Worm (Caenorhabditis elegans) whole organism, L4 larva: ENCODE data around the gene C15B12.4.
A peak's percentile ranks its signal among the peaks of the same experiment; 100 is the strongest.

ENCODE experiments used
- T20F7.1 ChIP-seq: fragments of 200-800 bp; sonication (Bioruptor generic); optimal IDR thresholded peaks from 2 replicates; lab custom pipeline; 2018; ENCODE audit warnings: mild to moderate bottlenecking, missing genetic modification characterization, missing compliant biosample characterization
- Y48G9A.11 ChIP-seq: fragments of 200-800 bp; sonication (Bioruptor generic); IDR thresholded peaks from 2 replicates; pipeline ENCODE4 v1.3.6; 2022; ENCODE audit warnings: missing genetic modification reagents, missing genetic modification characterization, missing compliant biosample characterization
- Y5F2A.4 ChIP-seq: fragments of 200-800 bp; sonication (Bioruptor generic); optimal IDR thresholded peaks from 2 replicates; lab custom pipeline; 2018; ENCODE audit warnings: mild to moderate bottlenecking, missing genetic modification characterization, missing compliant biosample characterization
- Y75B8A.6 ChIP-seq: fragments of 200-800 bp; sonication (Bioruptor generic); IDR thresholded peaks from 2 replicates; pipeline ENCODE4 v1.3.6; 2022; ENCODE audit warnings: missing genetic modification reagents, missing genetic modification characterization, missing compliant biosample characterization
- ama-1 ChIP-seq: fragments of 150-350 bp; optimal IDR thresholded peaks from 2 replicates; lab custom pipeline; 2014; ENCODE audit warnings: inconsistent platforms, mixed read lengths
- attf-4 ChIP-seq: sonication (generic microtip); optimal IDR thresholded peaks from 3 replicates; lab custom pipeline; 2017; ENCODE audit warnings: missing biosample characterization, missing genetic modification characterization
- ceh-20 ChIP-seq: fragments of 200-800 bp; sonication (Bioruptor generic); IDR thresholded peaks from 2 replicates; pipeline ENCODE4 v1.3.6; 2022; ENCODE audit warnings: missing genetic modification reagents, missing genetic modification characterization, missing compliant biosample characterization
- ceh-28 ChIP-seq: fragments of 150-350 bp; optimal IDR thresholded peaks from 2 replicates; lab custom pipeline; 2014; ENCODE audit warnings: missing biosample characterization, missing genetic modification reagents, missing genetic modification characterization
- ceh-32 ChIP-seq: sonication (generic microtip); optimal IDR thresholded peaks from 2 replicates; lab custom pipeline; 2016; ENCODE audit warnings: mild to moderate bottlenecking, missing genetic modification characterization, missing compliant biosample characterization; ENCODE audit not compliant: poor library complexity
- ceh-82 ChIP-seq: sonication (generic microtip); optimal IDR thresholded peaks from 2 replicates; lab custom pipeline; 2017; ENCODE audit warnings: missing biosample characterization, missing genetic modification characterization
- cey-2 ChIP-seq: sonication (generic microtip); optimal IDR thresholded peaks from 3 replicates; lab custom pipeline; 2017; ENCODE audit warnings: missing genetic modification characterization, mild to moderate bottlenecking, missing compliant biosample characterization, antibody characterized with exemption, borderline replicate concordance; ENCODE audit not compliant: insufficient read depth
- daf-19 ChIP-seq: fragments of 200-800 bp; sonication (Bioruptor generic); conservative IDR thresholded peaks from 2 replicates; pipeline ENCODE4 v1.3.6; 2022; ENCODE audit warnings: missing genetic modification characterization, missing compliant biosample characterization
- daf-8 ChIP-seq: fragments of 200-800 bp; sonication (Bioruptor generic); IDR thresholded peaks from 2 replicates; pipeline ENCODE4 v1.3.6; 2022; ENCODE audit warnings: missing genetic modification characterization, missing compliant biosample characterization
- dmd-6 ChIP-seq: fragments of 200-800 bp; sonication (Bioruptor generic); IDR thresholded peaks from 2 replicates; pipeline ENCODE4 v1.3.6; 2022; ENCODE audit warnings: missing genetic modification reagents, missing genetic modification characterization, missing compliant biosample characterization
- dmd-8 ChIP-seq: fragments of 200-800 bp; sonication (Bioruptor generic); IDR thresholded peaks from 2 replicates; pipeline ENCODE4 v1.3.6; 2022; ENCODE audit warnings: missing genetic modification characterization, missing compliant biosample characterization
- dmd-9 ChIP-seq: fragments of 200-800 bp; sonication (Bioruptor generic); IDR thresholded peaks from 2 replicates; pipeline ENCODE4 v1.3.6; 2022; ENCODE audit warnings: missing genetic modification reagents, missing genetic modification characterization, missing compliant biosample characterization
- dpl-1 ChIP-seq: fragments of 150-350 bp; optimal IDR thresholded peaks from 2 replicates; lab custom pipeline; 2014; ENCODE audit warnings: missing biosample characterization, missing genetic modification reagents, missing genetic modification characterization
- dve-1 ChIP-seq: sonication (generic microtip); optimal IDR thresholded peaks from 2 replicates; lab custom pipeline; 2017; ENCODE audit warnings: antibody characterized with exemption, mild to moderate bottlenecking, missing genetic modification characterization, missing compliant biosample characterization; ENCODE audit not compliant: insufficient read depth
- egl-27 ChIP-seq: sonication (generic microtip); optimal IDR thresholded peaks from 3 replicates; lab custom pipeline; 2017; ENCODE audit warnings: missing biosample characterization, missing genetic modification reagents, missing genetic modification characterization
- fkh-10 ChIP-seq: fragments of 150-350 bp; optimal IDR thresholded peaks from 2 replicates; lab custom pipeline; 2014; ENCODE audit warnings: missing biosample characterization, missing genetic modification reagents, missing genetic modification characterization
- fos-1 ChIP-seq: fragments of 150-350 bp; optimal IDR thresholded peaks from 2 replicates; lab custom pipeline; 2014; ENCODE audit warnings: missing biosample characterization, missing genetic modification characterization
- gei-8 ChIP-seq: fragments of 200-800 bp; sonication (Bioruptor generic); optimal IDR thresholded peaks from 2 replicates; lab custom pipeline; 2018; ENCODE audit warnings: mild to moderate bottlenecking, missing genetic modification characterization, missing compliant biosample characterization
- jun-1 ChIP-seq: fragments of 150-350 bp; optimal IDR thresholded peaks from 2 replicates; lab custom pipeline; 2014; ENCODE audit warnings: missing biosample characterization, missing genetic modification reagents, missing genetic modification characterization
- lim-7 ChIP-seq: fragments of 200-800 bp; sonication (Bioruptor generic); IDR thresholded peaks from 2 replicates; pipeline ENCODE4 v1.3.6; 2022; ENCODE audit warnings: missing genetic modification characterization, missing compliant biosample characterization
- lin-13 ChIP-seq: fragments of 150-350 bp; optimal IDR thresholded peaks from 2 replicates; lab custom pipeline; 2014; ENCODE audit warnings: missing biosample characterization, missing genetic modification reagents, missing genetic modification characterization
- lir-3 ChIP-seq: sonication (generic microtip); optimal IDR thresholded peaks from 2 replicates; lab custom pipeline; 2016; ENCODE audit warnings: mild to moderate bottlenecking, missing genetic modification characterization, missing compliant biosample characterization
- madf-5 ChIP-seq, 2 experiments: fragments of 200-800 bp; sonication (Bioruptor generic); IDR thresholded peaks; 2 replicates each; pipeline ENCODE4 v1.3.6; 2022; ENCODE audit warnings: missing compliant biosample characterization in 2 of 2, missing genetic modification characterization in 2 of 2
- madf-9 ChIP-seq: fragments of 200-800 bp; sonication (Bioruptor generic); conservative IDR thresholded peaks from 2 replicates; pipeline ENCODE4 v1.3.6; 2022; ENCODE audit warnings: missing genetic modification reagents, missing genetic modification characterization, missing compliant biosample characterization
- mdl-1 ChIP-seq, 2 experiments: fragments of 150-350 bp in 1 of 2; sonication (generic microtip) in 1 of 2; optimal IDR thresholded peaks; 2 replicates each; lab custom pipeline; 2014 to 2017; ENCODE audit warnings: missing biosample characterization in 2 of 2, missing genetic modification characterization in 2 of 2
- mes-2 ChIP-seq: sonication (generic microtip); optimal IDR thresholded peaks from 2 replicates; lab custom pipeline; 2016; ENCODE audit warnings: missing genotype, mild to moderate bottlenecking, missing genetic modification characterization, missing compliant biosample characterization; ENCODE audit not compliant: poor library complexity, severe bottlenecking
- mxl-2 ChIP-seq: fragments of 200-800 bp; sonication (Bioruptor generic); conservative IDR thresholded peaks from 2 replicates; pipeline ENCODE4 v1.3.6; 2022; ENCODE audit warnings: missing genetic modification reagents, missing genetic modification characterization, missing compliant biosample characterization
- mxl-3 ChIP-seq: fragments of 200-800 bp; sonication (Bioruptor generic); optimal IDR thresholded peaks from 2 replicates; lab custom pipeline; 2018; ENCODE audit warnings: mild to moderate bottlenecking, missing genetic modification characterization, missing compliant biosample characterization
- nhr-10 ChIP-seq: fragments of 150-350 bp; optimal IDR thresholded peaks from 2 replicates; lab custom pipeline; 2014; ENCODE audit warnings: missing biosample characterization, missing genetic modification characterization
- nhr-25 ChIP-seq: sonication (generic microtip); optimal IDR thresholded peaks from 2 replicates; lab custom pipeline; 2017; ENCODE audit warnings: missing genetic modification characterization, mild to moderate bottlenecking, missing compliant biosample characterization, antibody characterized with exemption, moderate library complexity, borderline replicate concordance; ENCODE audit not compliant: insufficient read depth
- nhr-28 ChIP-seq: fragments of 150-350 bp; optimal IDR thresholded peaks from 2 replicates; lab custom pipeline; 2014; ENCODE audit warnings: missing biosample characterization, missing genetic modification characterization
- nhr-6 ChIP-seq: fragments of 150-350 bp; optimal IDR thresholded peaks from 2 replicates; lab custom pipeline; 2014; ENCODE audit warnings: missing biosample characterization, missing genetic modification characterization
- nhr-76 ChIP-seq: fragments of 150-350 bp; optimal IDR thresholded peaks from 2 replicates; lab custom pipeline; 2014; ENCODE audit warnings: missing biosample characterization, missing genetic modification characterization
- nhr-77 ChIP-seq: fragments of 150-350 bp; optimal IDR thresholded peaks from 2 replicates; lab custom pipeline; 2014; ENCODE audit warnings: missing biosample characterization, missing genetic modification characterization
- pha-4 ChIP-seq, 2 experiments: fragments of 150-350 bp in 1 of 2; fragments of 200-800 bp in 1 of 2; sonication (Bioruptor generic) in 1 of 2; IDR thresholded peaks in 1 of 2; optimal IDR thresholded peaks in 1 of 2; 2 replicates each; pipeline versions ENCODE4 v1.3.6 to Lab custom; 2014 to 2022; ENCODE audit warnings: missing genetic modification characterization in 2 of 2, missing genetic modification reagents in 2 of 2, missing biosample characterization in 1 of 2, missing compliant biosample characterization in 1 of 2
- php-3 ChIP-seq: fragments of 200-800 bp; sonication (Bioruptor generic); IDR thresholded peaks from 2 replicates; pipeline ENCODE4 v1.3.6; 2022; ENCODE audit warnings: missing genetic modification reagents, missing genetic modification characterization, missing compliant biosample characterization
- set-16 ChIP-seq: fragments of 200-800 bp; sonication (Bioruptor generic); IDR thresholded peaks from 2 replicates; pipeline ENCODE4 v1.3.6; 2022; ENCODE audit warnings: missing genetic modification reagents, missing genetic modification characterization, missing compliant biosample characterization
- skn-1 ChIP-seq: fragments of 150-350 bp; optimal IDR thresholded peaks from 2 replicates; lab custom pipeline; 2014; ENCODE audit warnings: missing biosample characterization, missing genetic modification characterization
- snpc-4 ChIP-seq: fragments of 150-350 bp; optimal IDR thresholded peaks from 2 replicates; lab custom pipeline; 2014; ENCODE audit warnings: missing biosample characterization, missing genetic modification characterization
- spr-1 ChIP-seq: sonication (generic microtip); optimal IDR thresholded peaks from 2 replicates; lab custom pipeline; 2016; ENCODE audit warnings: mild to moderate bottlenecking, missing genetic modification characterization, missing compliant biosample characterization
- unc-130 ChIP-seq: sonication (generic microtip); optimal IDR thresholded peaks from 2 replicates; lab custom pipeline; 2016; ENCODE audit warnings: missing genetic modification reagents, missing genetic modification characterization, missing compliant biosample characterization
- unc-62 ChIP-seq, 3 experiments: fragments of 150-350 bp in 1 of 3; sonication (generic microtip); optimal IDR thresholded peaks in 2 of 3; peaks in 1 of 3; 1 replicate in 1 of 3; 2 replicates in 2 of 3; lab custom pipeline; 2014 to 2017; ENCODE audit warnings: missing biosample characterization in 3 of 3, missing genetic modification characterization in 3 of 3, missing genetic modification reagents in 3 of 3, missing genotype in 1 of 3
- zag-1 ChIP-seq: fragments of 150-350 bp; optimal IDR thresholded peaks from 2 replicates; lab custom pipeline; 2014; ENCODE audit warnings: missing biosample characterization, missing genetic modification characterization
- zfp-2 ChIP-seq: sonication (generic microtip); optimal IDR thresholded peaks from 2 replicates; lab custom pipeline; 2016; ENCODE audit warnings: mild to moderate bottlenecking, missing genetic modification characterization, missing compliant biosample characterization
- zip-11 ChIP-seq: fragments of 200-800 bp; sonication (Bioruptor generic); IDR thresholded peaks from 2 replicates; pipeline ENCODE4 v1.3.6; 2022; ENCODE audit warnings: missing genetic modification characterization, missing compliant biosample characterization

The C15B12.4 gene

ce11 chrX:6519473-6519872 lies 45.9 kb upstream of the C15B12.4 start (continued):
- TF ChIP-seq php-3 (GFP tag; lab: Robert Waterston, UW) (0 out of 2 replicates have a peak, but pooled peaks have one; percentile 21), nhr-10 (no peak), Y48G9A.11 (GFP tag; lab: Robert Waterston, UW) (no peak), zip-11 (no peak), dmd-6 (GFP tag; lab: Robert Waterston, UW) (no peak; the same call in 1 of the 2 replicates), dpl-1 (no peak), mdl-1 (tag; optimal IDR thresholded peaks at IDR 0.05; lab: Kevin White, UChicago) (peak in 1 of 2 experiments; percentile 26), nhr-28 (tag; lab: Kevin White, UChicago) (peak; percentile 6), fos-1 (no peak), zfp-2 (tag; lab: Kevin White, UChicago) (no peak), nhr-76 (tag; lab: Kevin White, UChicago) (no peak), Y5F2A.4 (GFP tag; lab: Kevin White, UChicago) (no peak), mxl-2 (GFP tag; lab: Robert Waterston, UW) (no peak), lir-3 (tag; lab: Kevin White, UChicago) (no peak), madf-9 (GFP tag; lab: Robert Waterston, UW) (no peak), mes-2 (tag; lab: Kevin White, UChicago) (no peak), dve-1 (tag; lab: Kevin White, UChicago) (peak; percentile 68), T20F7.1 (GFP tag; lab: Kevin White, UChicago) (peak; percentile 49)

ce11 chrX:6518537-6518936 lies 45.0 kb upstream of the C15B12.4 start, which contains the start of gene ets-4:
Gene ets-4 (plus strand): TSS chrX:6518883.
- TF ChIP-seq egl-27: no peak
- peak; percentile 9 for TF ChIP-seq lin-13 (GFP tag; lab: Kevin White, UChicago)
- no peak for TF ChIP-seq nhr-25 (tag; lab: Kevin White, UChicago)
- TF ChIP-seq pha-4 (GFP tag; IDR thresholded peaks at IDR 0.05; lab: Robert Waterston, UW): peak; percentile 11; the same call in 1 of the 2 replicates
- TF ChIP-seq pha-4 (tag; optimal IDR thresholded peaks at IDR 0.05; lab: Kevin White, UChicago): no peak
- TF ChIP-seq ceh-32 (tag; lab: Kevin White, UChicago): no peak
- no peak for TF ChIP-seq fkh-10 (GFP tag; lab: Kevin White, UChicago)
- peak in 1 of 2 experiments; percentile 78 for TF ChIP-seq unc-62 (GFP tag; optimal IDR thresholded peaks at IDR 0.05 in 1 of 2; lab: Kevin White, UChicago)
- TF ChIP-seq unc-62 (tag; optimal IDR thresholded peaks at IDR 0.05; lab: Kevin White, UChicago): no peak
- TF ChIP-seq zip-11: no peak
- no peak for TF ChIP-seq set-16 (GFP tag; lab: Robert Waterston, UW)
- TF ChIP-seq attf-4 (tag; lab: Kevin White, UChicago): no peak
- TF ChIP-seq dmd-9: no peak
- TF ChIP-seq spr-1 (tag; lab: Kevin White, UChicago): no peak
- TF ChIP-seq ceh-82: no peak
- no peak for TF ChIP-seq madf-5 (GFP tag; IDR thresholded peaks at IDR 0.05; lab: Robert Waterston, UW)
- TF ChIP-seq skn-1 (tag; lab: Kevin White, UChicago): no peak
- no peak for TF ChIP-seq ama-1 (lab: Kevin White, UChicago)
- no peak for TF ChIP-seq gei-8 (GFP tag; lab: Kevin White, UChicago)
- no peak for TF ChIP-seq snpc-4
- TF ChIP-seq nhr-6: peak; percentile 13
- TF ChIP-seq daf-19: no peak
- no peak for TF ChIP-seq lim-7
- TF ChIP-seq jun-1 (tag; lab: Kevin White, UChicago): no peak
- peak; percentile 86 for TF ChIP-seq dve-1 (tag; lab: Kevin White, UChicago)
- TF ChIP-seq Y75B8A.6: no peak
- no peak for TF ChIP-seq unc-130 (GFP tag; lab: Kevin White, UChicago)
- no peak for TF ChIP-seq zag-1 (tag; lab: Kevin White, UChicago)
- TF ChIP-seq daf-8: no peak
- peak; percentile 19 for TF ChIP-seq mxl-3 (GFP tag; lab: Kevin White, UChicago)
- TF ChIP-seq dmd-8 (GFP tag; lab: Robert Waterston, UW): no peak
- peak; percentile 73; the same call in 1 of the 2 replicates for TF ChIP-seq ceh-20 (GFP tag; lab: Robert Waterston, UW)
- TF ChIP-seq cey-2: no peak
- TF ChIP-seq nhr-77: peak; percentile 46
- no peak for TF ChIP-seq ceh-28 (tag; lab: Kevin White, UChicago)
- no peak for TF ChIP-seq mxl-2 (GFP tag; lab: Robert Waterston, UW)
- peak; percentile 98 for TF ChIP-seq php-3 (GFP tag; lab: Robert Waterston, UW)
